Worm (Caenorhabditis elegans) whole organism, L1 larva: Measurements from ENCODE around the gene srd-19.

Experiments used
- C04F5.9 ChIP-seq: sonication (generic microtip); optimal IDR thresholded peaks from 2 replicates; lab custom pipeline; 2016; ENCODE audit warnings: missing genetic modification characterization, missing compliant biosample characterization
- F16B12.6 ChIP-seq: fragments of 150-350 bp; optimal IDR thresholded peaks from 2 replicates; lab custom pipeline; 2014; ENCODE audit warnings: missing biosample characterization, missing genetic modification characterization
- aha-1 ChIP-seq: fragments of 150-350 bp; optimal IDR thresholded peaks from 2 replicates; lab custom pipeline; 2014; ENCODE audit warnings: missing biosample characterization, missing genetic modification characterization
- aly-2 ChIP-seq: fragments of 150-350 bp; optimal IDR thresholded peaks from 2 replicates; lab custom pipeline; 2014; ENCODE audit warnings: missing biosample characterization, missing genetic modification characterization
- blmp-1 ChIP-seq: fragments of 150-350 bp; optimal IDR thresholded peaks from 2 replicates; lab custom pipeline; 2014; ENCODE audit warnings: missing biosample characterization, missing genetic modification characterization
- ceh-8 ChIP-seq: fragments of 200-800 bp; sonication (Bioruptor generic); optimal IDR thresholded peaks from 2 replicates; lab custom pipeline; 2018; ENCODE audit warnings: mild to moderate bottlenecking, missing genetic modification characterization, moderate library complexity, missing compliant biosample characterization
- dpl-1 ChIP-seq, 3 experiments: fragments of 150-350 bp in 2 of 3; sonication (generic microtip) in 1 of 3; optimal IDR thresholded peaks; 2 replicates each; lab custom pipeline; 2014 to 2017; ENCODE audit warnings: missing biosample characterization in 3 of 3, missing genetic modification characterization in 3 of 3, missing genetic modification reagents in 3 of 3
- efl-1 ChIP-seq, 4 experiments: fragments of 150-350 bp; optimal IDR thresholded peaks in 3 of 4; peaks in 1 of 4; 1 replicate in 1 of 4; 2 replicates in 3 of 4; lab custom pipeline; 2014; ENCODE audit warnings: missing biosample characterization in 2 of 4, missing genetic modification characterization in 2 of 4, missing genetic modification reagents in 2 of 4
- egl-13 ChIP-seq: sonication (generic microtip); optimal IDR thresholded peaks from 2 replicates; lab custom pipeline; 2016; ENCODE audit warnings: missing genotype, missing genetic modification reagents, missing genetic modification characterization, missing compliant biosample characterization
- elt-2 ChIP-seq: sonication (generic microtip); optimal IDR thresholded peaks from 2 replicates; lab custom pipeline; 2016; ENCODE audit warnings: missing genetic modification characterization, mild to moderate bottlenecking, inconsistent platforms, missing compliant biosample characterization, missing genetic modification reagents
- fkh-10 ChIP-seq: sonication (generic microtip); optimal IDR thresholded peaks from 2 replicates; lab custom pipeline; 2017; ENCODE audit warnings: missing biosample characterization, missing genetic modification reagents, missing genetic modification characterization
- fkh-8 ChIP-seq: sonication (generic microtip); optimal IDR thresholded peaks from 2 replicates; lab custom pipeline; 2016; ENCODE audit warnings: mild to moderate bottlenecking, missing genetic modification characterization, missing compliant biosample characterization
- hlh-17 ChIP-seq: fragments of 200-800 bp; sonication (Bioruptor generic); optimal IDR thresholded peaks from 2 replicates; lab custom pipeline; 2018; ENCODE audit warnings: missing genetic modification characterization, mild to moderate bottlenecking, missing compliant biosample characterization, moderate library complexity, borderline replicate concordance
- isw-1 ChIP-seq: fragments of 200-800 bp; sonication (Bioruptor generic); IDR thresholded peaks from 2 replicates; pipeline ENCODE4 v1.3.6; 2022; ENCODE audit warnings: missing genetic modification characterization, missing compliant biosample characterization
- jun-1 ChIP-seq: fragments of 150-350 bp; optimal IDR thresholded peaks from 2 replicates; lab custom pipeline; 2014; ENCODE audit warnings: missing biosample characterization, missing genetic modification reagents, missing genetic modification characterization
- lin-13 ChIP-seq: fragments of 150-350 bp; optimal IDR thresholded peaks from 2 replicates; lab custom pipeline; 2014; ENCODE audit warnings: missing biosample characterization, missing genetic modification reagents, missing genetic modification characterization
- lin-14 ChIP-seq: fragments of 200-800 bp; sonication (Bioruptor generic); optimal IDR thresholded peaks from 2 replicates; lab custom pipeline; 2018; ENCODE audit warnings: mild to moderate bottlenecking, missing genetic modification characterization, moderate library complexity, missing compliant biosample characterization
- lsy-2 ChIP-seq, 2 experiments: fragments of 150-350 bp; optimal IDR thresholded peaks; 2 replicates each; lab custom pipeline; 2014; ENCODE audit warnings: missing biosample characterization in 2 of 2, missing genetic modification characterization in 2 of 2
- mdl-1 ChIP-seq, 2 experiments: fragments of 150-350 bp; optimal IDR thresholded peaks; 2 replicates each; lab custom pipeline; 2014 to 2017; ENCODE audit warnings: missing biosample characterization in 2 of 2, missing genetic modification characterization in 2 of 2, inconsistent platforms in 1 of 2
- mep-1 ChIP-seq: fragments of 150-350 bp; optimal IDR thresholded peaks from 2 replicates; lab custom pipeline; 2014; ENCODE audit warnings: missing biosample characterization, missing genetic modification characterization
- nhr-11 ChIP-seq: fragments of 150-350 bp; optimal IDR thresholded peaks from 2 replicates; lab custom pipeline; 2014; ENCODE audit warnings: missing biosample characterization, missing genetic modification characterization
- nhr-19 ChIP-seq: fragments of 200-800 bp; sonication (Bioruptor generic); conservative IDR thresholded peaks from 2 replicates; pipeline ENCODE4 v1.3.6; 2022; ENCODE audit warnings: missing genetic modification characterization, missing compliant biosample characterization
- nhr-20 ChIP-seq: sonication (generic microtip); optimal IDR thresholded peaks from 2 replicates; lab custom pipeline; 2016; ENCODE audit warnings: mild to moderate bottlenecking, missing genetic modification characterization, missing compliant biosample characterization
- nhr-47 ChIP-seq: sonication (generic microtip); optimal IDR thresholded peaks from 2 replicates; lab custom pipeline; 2016; ENCODE audit warnings: mild to moderate bottlenecking, missing genetic modification characterization, moderate library complexity, missing compliant biosample characterization
- nhr-76 ChIP-seq: sonication (generic microtip); optimal IDR thresholded peaks from 2 replicates; lab custom pipeline; 2017; ENCODE audit warnings: missing biosample characterization, missing genetic modification characterization
- nhr-77 ChIP-seq: fragments of 150-350 bp; optimal IDR thresholded peaks from 2 replicates; lab custom pipeline; 2014; ENCODE audit warnings: missing biosample characterization, missing genetic modification characterization
- nhr-85 ChIP-seq: sonication (generic microtip); peaks from one replicate; lab custom pipeline; 2016; ENCODE audit warnings: missing genetic modification characterization, inconsistent platforms, missing compliant biosample characterization
- nhr-90 ChIP-seq: sonication (generic microtip); optimal IDR thresholded peaks from 2 replicates; lab custom pipeline; 2016; ENCODE audit warnings: mild to moderate bottlenecking, missing genetic modification characterization, missing compliant biosample characterization; ENCODE audit not compliant: poor library complexity
- pag-3 ChIP-seq: sonication (generic microtip); optimal IDR thresholded peaks from 2 replicates; lab custom pipeline; 2017; ENCODE audit warnings: missing genetic modification characterization, mild to moderate bottlenecking, missing compliant biosample characterization, antibody characterized with exemption, borderline replicate concordance; ENCODE audit not compliant: insufficient read depth
- pax-3 ChIP-seq: fragments of 200-800 bp; sonication (Bioruptor generic); optimal IDR thresholded peaks from 2 replicates; lab custom pipeline; 2018; ENCODE audit warnings: mild to moderate bottlenecking, missing genetic modification characterization, moderate library complexity, missing compliant biosample characterization
- snu-23 ChIP-seq: sonication (generic microtip); optimal IDR thresholded peaks from 2 replicates; lab custom pipeline; 2016; ENCODE audit warnings: missing genetic modification characterization, missing compliant biosample characterization
- sptf-1 ChIP-seq: fragments of 150-350 bp; optimal IDR thresholded peaks from 2 replicates; lab custom pipeline; 2014; ENCODE audit warnings: missing biosample characterization, missing genetic modification characterization
- sup-37 ChIP-seq: fragments of 200-800 bp; sonication (Bioruptor generic); optimal IDR thresholded peaks from 2 replicates; lab custom pipeline; 2018; ENCODE audit warnings: mild to moderate bottlenecking, missing genetic modification characterization, missing compliant biosample characterization
- swsn-7 ChIP-seq: sonication (generic microtip); optimal IDR thresholded peaks from 2 replicates; lab custom pipeline; 2016; ENCODE audit warnings: missing genetic modification characterization, missing compliant biosample characterization
- unc-30 ChIP-seq: sonication (generic microtip); optimal IDR thresholded peaks from 2 replicates; lab custom pipeline; 2017; ENCODE audit warnings: missing biosample characterization, missing genetic modification characterization
- xbp-1 ChIP-seq: sonication (generic microtip); optimal IDR thresholded peaks from 2 replicates; lab custom pipeline; 2016; ENCODE audit warnings: missing genetic modification characterization, missing compliant biosample characterization
- zag-1 ChIP-seq: fragments of 150-350 bp; optimal IDR thresholded peaks from 2 replicates; lab custom pipeline; 2014; ENCODE audit warnings: missing biosample characterization, missing genetic modification characterization

The srd-19 gene

ce11 chrV:13409089-13409488 is 19.5 kb downstream of the srd-19 start (continued):
- peak; percentile 44 for TF ChIP-seq swsn-7

- TF ChIP-seq fkh-10 (GFP tag; lab: Kevin White, UChicago) (no peak), sptf-1 (tag; lab: Kevin White, UChicago) (no peak), blmp-1 (tag; lab: Kevin White, UChicago) (no peak), nhr-19 (GFP tag; lab: Robert Waterston, UW) (no peak), snu-23 (no peak), nhr-76 (tag; lab: Kevin White, UChicago) (no peak), swsn-7 (no peak), egl-13 (tag; lab: Kevin White, UChicago) (no peak), ceh-8 (GFP tag; lab: Kevin White, UChicago) (no peak), F16B12.6 (no peak)
These were observed 20.1 kb downstream of the srd-19 start for ce11 chrV:13408440-13408839.

ce11 chrV:13407913-13408312 is 20.6 kb downstream of the srd-19 start, which contains the start of gene F53F1.3:
Gene F53F1.3 (plus strand): TSS chrV:13408242.
- TF ChIP-seq zag-1 (tag; lab: Kevin White, UChicago) (no peak), unc-30 (tag; lab: Kevin White, UChicago) (no peak), nhr-77 (tag; lab: Kevin White, UChicago) (no peak), swsn-7 (no peak), elt-2 (tag; lab: Kevin White, UChicago) (peak; percentile 14)

- TF ChIP-seq aha-1 (tag; lab: Kevin White, UChicago) (no peak), efl-1 (optimal IDR thresholded peaks at IDR 0.05; lab: Kevin White, UChicago) (no peak), efl-1 (GFP tag; optimal IDR thresholded peaks at IDR 0.05 in 1 of 2; lab: Kevin White, UChicago) (no peak), pax-3 (tag; lab: Kevin White, UChicago) (no peak), F16B12.6 (no peak), sup-37 (no peak), jun-1 (tag; lab: Kevin White, UChicago) (no peak), egl-13 (tag; lab: Kevin White, UChicago) (no peak), nhr-47 (no peak), lin-13 (GFP tag; lab: Kevin White, UChicago) (no peak), lin-14 (GFP tag; lab: Kevin White, UChicago) (no peak), nhr-90 (tag; lab: Kevin White, UChicago) (no peak), nhr-20 (tag; lab: Kevin White, UChicago) (no peak), dpl-1 (GFP tag; optimal IDR thresholded peaks at IDR 0.05; lab: Kevin White, UChicago) (peak in 1 of 3 experiments; percentile 2), aly-2 (tag; lab: Kevin White, UChicago) (no peak), nhr-11 (tag; lab: Kevin White, UChicago) (no peak), nhr-85 (tag; lab: Kevin White, UChicago) (peak; percentile 67), lsy-2 (tag; optimal IDR thresholded peaks at IDR 0.05; lab: Kevin White, UChicago) (no peak), blmp-1 (tag; lab: Kevin White, UChicago) (peak; percentile 96), elt-2 (tag; lab: Kevin White, UChicago) (no peak), sptf-1 (tag; lab: Kevin White, UChicago) (no peak), mdl-1 (tag; optimal IDR thresholded peaks at IDR 0.05; lab: Kevin White, UChicago) (no peak)
These were observed 22.0 kb downstream of the srd-19 start, which contains the start of gene F53F1.2 for ce11 chrV:13406511-13406910. Gene F53F1.2 (plus strand): TSS chrV:13406816.

DNA sequence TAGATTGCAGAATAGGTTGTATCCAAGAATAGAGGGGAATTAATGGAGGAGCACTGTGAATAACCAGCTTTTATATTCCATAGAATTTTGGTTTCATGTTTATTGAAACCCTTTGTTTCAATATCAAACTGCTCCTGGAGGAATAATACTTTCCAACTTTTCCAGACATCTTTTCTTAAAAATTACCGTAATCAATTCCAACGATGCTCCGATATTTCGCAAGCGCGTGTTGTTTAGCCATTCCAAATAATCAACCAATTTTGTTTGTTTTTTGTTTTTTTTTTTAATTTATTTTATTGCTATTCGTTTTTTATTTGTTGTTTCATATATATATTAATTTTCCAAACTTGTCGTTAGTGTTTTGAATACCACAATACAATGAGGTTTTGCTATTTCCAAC is 22.5 kb downstream of the srd-19 start, which contains the start of gene cutl-1:
cutl-1 (minus strand) TSS at position 83 of the 400 bp plus-strand sequence.
- TF ChIP-seq fkh-8 (tag; lab: Kevin White, UChicago) (no peak), pag-3 (no peak), lin-13 (GFP tag; lab: Kevin White, UChicago) (no peak), F16B12.6 (no peak), mep-1 (tag; lab: Kevin White, UChicago) (no peak), hlh-17 (GFP tag; lab: Kevin White, UChicago) (no peak), xbp-1 (no peak), isw-1 (GFP tag; lab: Robert Waterston, UW) (no peak), C04F5.9 (no peak), lsy-2 (tag; optimal IDR thresholded peaks at IDR 0.05; lab: Kevin White, UChicago) (peak in 1 of 2 experiments; percentile 55), dpl-1 (GFP tag; optimal IDR thresholded peaks at IDR 0.05; lab: Kevin White, UChicago) (peak in 1 of 3 experiments; percentile 13)
